Fruit fly (Drosophila melanogaster): ENCODE measurements around the gene CG13654.

DNA sequence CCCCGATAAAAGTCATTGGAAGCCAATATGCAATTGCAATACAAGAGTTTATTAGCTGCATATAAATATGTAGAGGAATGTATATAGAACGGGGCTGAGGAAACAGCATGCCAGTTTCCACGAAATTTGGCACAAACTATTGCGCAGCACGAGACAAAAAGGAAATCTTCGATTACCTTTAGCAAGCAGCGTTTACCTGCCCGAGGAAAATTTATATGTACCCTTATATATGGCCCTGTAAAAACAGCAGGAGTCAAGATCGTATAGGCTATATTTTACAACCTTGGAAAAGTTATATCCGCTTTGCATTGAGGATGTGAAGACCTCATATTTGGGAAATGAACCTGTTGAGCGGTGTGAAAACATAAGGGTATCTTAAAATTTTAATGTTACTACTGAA is 27.3 kb upstream of the CG13654 start:
- TF ChIP-seq Sin3A (optimal IDR thresholded peaks at IDR 0.05) (no peak), h (optimal IDR thresholded peaks at IDR 0.05) (no peak), ttk (optimal IDR thresholded peaks at IDR 0.05) (no peak)

Measured in Kc167 (cell line).